Worm (Caenorhabditis elegans) whole organism, young adult: ENCODE results near the gene F16G10.3.
A peak's percentile ranks its signal among the peaks of the same experiment; 100 is the strongest.

Experiments
- F23B12.7 ChIP-seq: sonication (generic microtip); optimal IDR thresholded peaks from 2 replicates; lab custom pipeline; 2017; ENCODE audit warnings: missing genetic modification characterization, mild to moderate bottlenecking, missing compliant biosample characterization, antibody characterized with exemption, moderate library complexity; ENCODE audit not compliant: insufficient read depth
- F33H1.4 ChIP-seq: fragments of 200-800 bp; sonication (Bioruptor generic); IDR thresholded peaks from 2 replicates; pipeline ENCODE4 v1.3.6; 2022; ENCODE audit warnings: missing genetic modification reagents, missing genetic modification characterization, missing compliant biosample characterization
- F37B4.10 ChIP-seq: fragments of 200-800 bp; sonication (Bioruptor generic); IDR thresholded peaks from 2 replicates; pipeline ENCODE4 v1.3.6; 2022; ENCODE audit warnings: missing genetic modification characterization, missing compliant biosample characterization
- F49E8.2 ChIP-seq: sonication (generic microtip); optimal IDR thresholded peaks from 3 replicates; lab custom pipeline; 2017; ENCODE audit warnings: missing genetic modification characterization, mild to moderate bottlenecking, missing compliant biosample characterization, antibody characterized with exemption, moderate library complexity; ENCODE audit not compliant: insufficient read depth
- F52B5.7 ChIP-seq: sonication (generic microtip); optimal IDR thresholded peaks from 2 replicates; lab custom pipeline; 2016; ENCODE audit warnings: mild to moderate bottlenecking, missing genetic modification characterization, missing compliant biosample characterization
- K12H6.12 ChIP-seq: fragments of 200-800 bp; sonication (Bioruptor generic); optimal IDR thresholded peaks from 2 replicates; lab custom pipeline; 2018; ENCODE audit warnings: mild to moderate bottlenecking, missing genetic modification characterization, missing compliant biosample characterization
- T07F8.4 ChIP-seq: sonication (generic microtip); optimal IDR thresholded peaks from 2 replicates; lab custom pipeline; 2016; ENCODE audit warnings: mild to moderate bottlenecking, missing genetic modification characterization, moderate library complexity, missing compliant biosample characterization
- Y53G8AR.9 ChIP-seq: fragments of 200-800 bp; sonication (Bioruptor generic); conservative IDR thresholded peaks from 2 replicates; pipeline ENCODE4 v1.3.6; 2022; ENCODE audit warnings: missing genetic modification reagents, missing genetic modification characterization, missing compliant biosample characterization
- Y67H2A.10 ChIP-seq: fragments of 200-800 bp; sonication (Bioruptor generic); conservative IDR thresholded peaks from 2 replicates; pipeline ENCODE4 v1.3.6; 2022; ENCODE audit warnings: missing genetic modification reagents, missing genetic modification characterization, missing compliant biosample characterization
- ZK185.1 ChIP-seq: sonication (generic microtip); optimal IDR thresholded peaks from 2 replicates; lab custom pipeline; 2016; ENCODE audit warnings: mild to moderate bottlenecking, missing genetic modification characterization, missing compliant biosample characterization; ENCODE audit not compliant: poor library complexity, severe bottlenecking
- akir-1 ChIP-seq: fragments of 200-800 bp; sonication (Bioruptor generic); optimal IDR thresholded peaks from 2 replicates; lab custom pipeline; 2018; ENCODE audit warnings: mild to moderate bottlenecking, missing genetic modification characterization, moderate library complexity, missing compliant biosample characterization
- aptf-3 ChIP-seq: fragments of 200-800 bp; sonication (Bioruptor generic); IDR thresholded peaks from 2 replicates; pipeline ENCODE4 v1.3.6; 2022; ENCODE audit warnings: missing genetic modification characterization, missing compliant biosample characterization
- atf-7 ChIP-seq: sonication (generic microtip); optimal IDR thresholded peaks from 2 replicates; lab custom pipeline; 2017; ENCODE audit warnings: mild to moderate bottlenecking, missing genetic modification characterization, missing compliant biosample characterization
- attf-3 ChIP-seq: fragments of 200-800 bp; sonication (Bioruptor generic); conservative IDR thresholded peaks from 2 replicates; pipeline ENCODE4 v1.3.6; 2022; ENCODE audit warnings: missing genetic modification reagents, missing genetic modification characterization, missing compliant biosample characterization
- attf-5 ChIP-seq: fragments of 200-800 bp; sonication (Bioruptor generic); optimal IDR thresholded peaks from 2 replicates; lab custom pipeline; 2018; ENCODE audit warnings: mild to moderate bottlenecking, missing genetic modification characterization, missing compliant biosample characterization
- cebp-1 ChIP-seq, 2 experiments: fragments of 200-800 bp in 1 of 2; sonication (Bioruptor generic) in 1 of 2; sonication (generic microtip) in 1 of 2; IDR thresholded peaks in 1 of 2; optimal IDR thresholded peaks in 1 of 2; 2 replicates each; pipeline versions ENCODE4 v1.3.6 to Lab custom; 2017 to 2022; ENCODE audit warnings: missing compliant biosample characterization in 2 of 2, missing genetic modification characterization in 2 of 2, mild to moderate bottlenecking in 1 of 2, missing genetic modification reagents in 1 of 2, moderate library complexity in 1 of 2
- ceh-27 ChIP-seq: fragments of 200-800 bp; sonication (Bioruptor generic); optimal IDR thresholded peaks from 2 replicates; lab custom pipeline; 2018; ENCODE audit warnings: mild to moderate bottlenecking, missing genetic modification characterization, moderate library complexity, missing compliant biosample characterization
- ceh-40 ChIP-seq: fragments of 200-800 bp; sonication (Bioruptor generic); IDR thresholded peaks from 2 replicates; pipeline ENCODE4 v1.3.6; 2022; ENCODE audit warnings: missing genetic modification characterization, missing compliant biosample characterization
- die-1 ChIP-seq: sonication (generic microtip); optimal IDR thresholded peaks from 2 replicates; lab custom pipeline; 2016; ENCODE audit warnings: missing genotype, mild to moderate bottlenecking, missing genetic modification characterization, missing compliant biosample characterization
- egl-18 ChIP-seq: fragments of 200-800 bp; sonication (Bioruptor generic); IDR thresholded peaks from 2 replicates; pipeline ENCODE4 v1.3.6; 2022; ENCODE audit warnings: missing genetic modification reagents, missing genetic modification characterization, missing compliant biosample characterization
- egrh-3 ChIP-seq: fragments of 200-800 bp; sonication (Bioruptor generic); IDR thresholded peaks from 2 replicates; pipeline ENCODE4 v1.3.6; 2022; ENCODE audit warnings: missing genetic modification reagents, missing genetic modification characterization, missing compliant biosample characterization
- ekl-4 ChIP-seq: fragments of 200-800 bp; sonication (Bioruptor generic); IDR thresholded peaks from 2 replicates; pipeline ENCODE4 v1.3.6; 2022; ENCODE audit warnings: missing genetic modification reagents, missing genetic modification characterization, missing compliant biosample characterization
- hmg-1.2 ChIP-seq: fragments of 200-800 bp; sonication (Bioruptor generic); IDR thresholded peaks from 2 replicates; pipeline ENCODE4 v1.3.6; 2022; ENCODE audit warnings: missing genetic modification reagents, missing genetic modification characterization, missing compliant biosample characterization
- hrde-1 ChIP-seq: sonication (generic microtip); optimal IDR thresholded peaks from 2 replicates; lab custom pipeline; 2016; ENCODE audit warnings: missing genetic modification characterization, mild to moderate bottlenecking, missing compliant biosample characterization, moderate library complexity, missing genotype, missing genetic modification reagents, borderline replicate concordance
- hsf-1 ChIP-seq: fragments of 200-800 bp; sonication (Bioruptor generic); IDR thresholded peaks from 2 replicates; pipeline ENCODE4 v1.3.6; 2022; ENCODE audit warnings: missing genetic modification reagents, missing genetic modification characterization, missing compliant biosample characterization
- lag-1 ChIP-seq: fragments of 200-800 bp; sonication (Bioruptor generic); IDR thresholded peaks from 2 replicates; pipeline ENCODE4 v1.3.6; 2022; ENCODE audit warnings: missing genetic modification reagents, missing genetic modification characterization, missing compliant biosample characterization
- let-526 ChIP-seq: fragments of 200-800 bp; sonication (Bioruptor generic); IDR thresholded peaks from 2 replicates; pipeline ENCODE4 v1.3.6; 2022; ENCODE audit warnings: missing genetic modification reagents, missing genetic modification characterization, missing compliant biosample characterization
- lsl-1 ChIP-seq: fragments of 200-800 bp; sonication (Bioruptor generic); optimal IDR thresholded peaks from 2 replicates; lab custom pipeline; 2018; ENCODE audit warnings: mild to moderate bottlenecking, missing genetic modification characterization, moderate library complexity, missing compliant biosample characterization
- lsy-27 ChIP-seq: sonication (generic microtip); optimal IDR thresholded peaks from 2 replicates; lab custom pipeline; 2017; ENCODE audit warnings: missing genetic modification characterization, mild to moderate bottlenecking, missing compliant biosample characterization, antibody characterized with exemption, missing genotype, borderline replicate concordance; ENCODE audit not compliant: insufficient read depth
- madf-3 ChIP-seq: fragments of 200-800 bp; sonication (Bioruptor generic); IDR thresholded peaks from 2 replicates; pipeline ENCODE4 v1.3.6; 2022; ENCODE audit warnings: missing genetic modification reagents, missing genetic modification characterization, missing compliant biosample characterization
- mcd-1 ChIP-seq: fragments of 200-800 bp; sonication (Bioruptor generic); IDR thresholded peaks from 2 replicates; pipeline ENCODE4 v1.3.6; 2022; ENCODE audit warnings: missing genetic modification reagents, missing genetic modification characterization, missing compliant biosample characterization
- nhr-27 ChIP-seq: fragments of 200-800 bp; sonication (Bioruptor generic); optimal IDR thresholded peaks from 2 replicates; lab custom pipeline; 2018; ENCODE audit warnings: mild to moderate bottlenecking, missing genetic modification characterization, moderate library complexity, missing compliant biosample characterization
- rpc-1 ChIP-seq, 2 experiments: fragments of 150-350 bp in 1 of 2; sonication (generic microtip) in 1 of 2; optimal IDR thresholded peaks; 2 replicates each; lab custom pipeline; 2014 to 2018; ENCODE audit warnings: missing biosample characterization in 1 of 2, missing genetic modification characterization in 1 of 2, missing genetic modification reagents in 1 of 2, missing genotype in 1 of 2
- sea-2 ChIP-seq: fragments of 200-800 bp; sonication (Bioruptor generic); IDR thresholded peaks from 2 replicates; pipeline ENCODE4 v1.3.6; 2022; ENCODE audit warnings: missing genetic modification characterization, missing compliant biosample characterization
- snpc-1.1 ChIP-seq: sonication (generic microtip); optimal IDR thresholded peaks from 2 replicates; lab custom pipeline; 2017; ENCODE audit warnings: missing genetic modification characterization, mild to moderate bottlenecking, missing compliant biosample characterization, antibody characterized with exemption, moderate library complexity, missing genotype, missing genetic modification reagents; ENCODE audit not compliant: insufficient read depth
- sptf-2 ChIP-seq: fragments of 200-800 bp; sonication (Bioruptor generic); optimal IDR thresholded peaks from 2 replicates; lab custom pipeline; 2018; ENCODE audit warnings: mild to moderate bottlenecking, missing genetic modification characterization, missing compliant biosample characterization
- xnd-1 ChIP-seq: sonication (generic microtip); optimal IDR thresholded peaks from 2 replicates; lab custom pipeline; 2016; ENCODE audit warnings: missing genotype, missing genetic modification reagents, missing genetic modification characterization, missing compliant biosample characterization
- zfh-2 ChIP-seq: fragments of 200-800 bp; sonication (Bioruptor generic); conservative IDR thresholded peaks from 2 replicates; pipeline ENCODE4 v1.3.6; 2022; ENCODE audit warnings: missing genetic modification reagents, missing genetic modification characterization, missing compliant biosample characterization
- ztf-22 ChIP-seq: fragments of 200-800 bp; sonication (Bioruptor generic); optimal IDR thresholded peaks from 2 replicates; lab custom pipeline; 2018; ENCODE audit warnings: mild to moderate bottlenecking, missing genetic modification characterization, moderate library complexity, missing compliant biosample characterization
- ztf-6 ChIP-seq: fragments of 200-800 bp; sonication (Bioruptor generic); IDR thresholded peaks from 2 replicates; pipeline ENCODE4 v1.3.6; 2022; ENCODE audit warnings: missing genetic modification reagents, missing genetic modification characterization, missing compliant biosample characterization

The F16G10.3 gene

DNA sequence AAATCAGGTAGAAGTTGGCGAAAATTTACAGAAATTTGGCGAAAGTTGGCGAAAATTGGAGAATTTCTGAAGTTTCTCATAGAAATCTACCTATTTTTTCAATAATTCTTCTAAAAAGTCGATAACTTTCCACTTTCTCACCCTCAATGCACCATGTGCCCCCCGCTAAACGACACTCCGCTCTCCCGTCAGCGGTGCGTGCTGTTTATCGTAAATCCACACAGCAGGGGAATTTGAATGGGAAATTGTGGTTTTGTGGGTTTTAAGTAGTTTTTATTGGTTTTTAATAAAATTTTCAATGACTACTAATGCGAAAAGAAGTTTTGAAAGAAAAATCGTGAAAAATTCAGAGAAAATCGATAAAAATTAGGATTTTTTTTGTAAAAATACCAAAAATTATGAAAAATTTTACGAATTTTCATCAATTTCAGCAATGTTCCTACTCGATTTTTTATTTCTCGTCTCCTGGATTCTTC, 30.1 kb upstream of the F16G10.3 start, which contains the start of gene F43C11.6:
Gene F43C11.6 (plus strand): TSS at position 426 of the 476 bp plus-strand sequence.
- TF ChIP-seq aptf-3 (GFP tag; lab: Robert Waterston, UW) (no peak), let-526 (GFP tag; lab: Robert Waterston, UW) (no peak), F37B4.10 (GFP tag; lab: Robert Waterston, UW) (no peak), Y53G8AR.9 (GFP tag; lab: Robert Waterston, UW) (no peak), ztf-6 (no peak), sea-2 (GFP tag; lab: Robert Waterston, UW) (no peak), F33H1.4 (GFP tag; lab: Robert Waterston, UW) (no peak), attf-3 (GFP tag; lab: Robert Waterston, UW) (peak; percentile 89), F52B5.7 (no peak), die-1 (tag; lab: Kevin White, UChicago) (no peak), attf-5 (GFP tag; lab: Kevin White, UChicago) (peak; percentile 25), lsl-1 (no peak)

DNA sequence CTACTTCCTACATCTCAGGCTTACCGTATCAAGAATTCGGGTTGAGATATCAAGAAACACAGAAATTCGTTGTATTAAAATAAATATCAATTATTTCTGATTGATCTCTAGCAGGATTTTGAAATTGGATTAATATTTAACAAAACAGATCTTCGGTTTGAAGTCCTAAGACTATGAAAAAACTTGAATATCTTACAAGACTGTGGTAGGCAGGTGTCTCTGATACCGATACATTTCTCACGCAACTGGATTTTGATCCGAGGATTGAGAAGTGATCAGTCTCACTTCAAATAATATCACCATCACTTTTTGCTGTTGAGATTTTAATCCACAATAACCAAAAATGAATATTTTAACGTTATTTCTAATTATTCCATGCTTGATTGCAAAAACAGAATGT, 25.5 kb upstream of the F16G10.3 start, which contains the start of gene F43C11.4:
Gene F43C11.4 (plus strand): TSS at position 301 of the 400 bp plus-strand sequence.
- TF ChIP-seq ekl-4 (GFP tag; lab: Robert Waterston, UW), result no peak
- no peak for TF ChIP-seq cebp-1 (GFP tag; IDR thresholded peaks at IDR 0.05; lab: Robert Waterston, UW)
- TF ChIP-seq cebp-1 (tag; optimal IDR thresholded peaks at IDR 0.05; lab: Kevin White, UChicago), result no peak
- TF ChIP-seq Y53G8AR.9 (GFP tag; lab: Robert Waterston, UW), result no peak
- TF ChIP-seq atf-7, result no peak
- TF ChIP-seq hrde-1 (tag; lab: Kevin White, UChicago), result no peak
- TF ChIP-seq sptf-2 (GFP tag; lab: Kevin White, UChicago), result no peak
- TF ChIP-seq xnd-1, result no peak
- no peak for TF ChIP-seq attf-3 (GFP tag; lab: Robert Waterston, UW)
- TF ChIP-seq Y67H2A.10 (GFP tag; lab: Robert Waterston, UW), result no peak
- no peak for TF ChIP-seq lag-1 (GFP tag; lab: Robert Waterston, UW)
- TF ChIP-seq F23B12.7 (tag; lab: Kevin White, UChicago), result no peak
- TF ChIP-seq akir-1 (GFP tag; lab: Kevin White, UChicago), result no peak
- TF ChIP-seq zfh-2 (GFP tag; lab: Robert Waterston, UW), result no peak
- no peak for TF ChIP-seq K12H6.12 (tag; lab: Kevin White, UChicago)
- no peak for TF ChIP-seq ztf-22
- no peak for TF ChIP-seq ceh-40
- TF ChIP-seq hmg-1.2 (GFP tag; lab: Robert Waterston, UW), result no peak
- no peak for TF ChIP-seq mcd-1

DNA sequence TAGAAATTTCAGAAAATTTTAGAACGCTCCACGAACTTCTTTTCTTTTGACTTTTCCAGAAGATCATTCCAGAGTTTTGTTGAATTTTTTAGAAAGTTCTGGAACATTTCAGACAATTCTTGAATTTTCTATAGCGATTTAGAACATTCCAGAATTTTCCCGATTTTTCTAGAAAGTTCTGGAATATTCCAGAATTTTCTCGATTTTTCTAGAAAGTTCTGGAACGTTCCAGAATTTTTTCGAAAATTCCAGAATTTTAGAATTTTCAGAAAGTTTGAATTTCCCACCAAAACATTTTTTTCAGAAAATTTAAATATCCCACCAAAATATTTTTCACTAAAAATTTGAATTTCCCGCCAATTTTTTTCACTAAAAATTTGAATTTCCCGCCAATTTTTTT, 24.2 kb upstream of the F16G10.3 start:
- peak; percentile 93 for TF ChIP-seq hsf-1 (GFP tag; lab: Robert Waterston, UW)

DNA sequence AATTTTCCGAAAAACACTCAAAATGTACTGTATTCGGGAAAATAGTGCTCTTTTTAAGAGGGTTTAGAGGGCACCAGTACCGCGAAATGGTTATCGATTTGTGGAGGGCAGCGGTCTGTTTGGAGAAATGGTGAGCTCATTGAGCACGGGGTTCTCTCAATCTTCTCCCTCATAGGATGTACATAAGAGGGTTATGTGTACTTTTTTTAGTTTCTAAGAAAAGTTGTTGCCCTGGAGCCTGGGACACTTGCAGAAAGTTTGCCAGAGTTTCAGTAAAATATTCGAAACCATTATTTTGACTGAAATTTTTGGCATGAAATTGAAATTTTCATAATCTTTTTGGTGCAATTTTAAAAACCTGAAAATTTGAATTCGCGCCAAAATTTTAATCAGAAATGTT, 19.6 kb upstream of the F16G10.3 start, which contains the start of gene F43C11.10:
Gene F43C11.10 (minus strand): TSS at position 101 of the 400 bp plus-strand sequence.
- TF ChIP-seq rpc-1 (optimal IDR thresholded peaks at IDR 0.05; lab: Kevin White, UChicago) (no peak), rpc-1 (tag; optimal IDR thresholded peaks at IDR 0.05; lab: Kevin White, UChicago) (no peak), egl-18 (GFP tag; lab: Robert Waterston, UW) (no peak), nhr-27 (tag; lab: Kevin White, UChicago) (no peak), ZK185.1 (tag; lab: Kevin White, UChicago) (no peak), lsy-27 (tag; lab: Kevin White, UChicago) (no peak), snpc-1.1 (tag; lab: Kevin White, UChicago) (no peak), egrh-3 (GFP tag; lab: Robert Waterston, UW) (no peak), madf-3 (GFP tag; lab: Robert Waterston, UW) (no peak), F49E8.2 (tag; lab: Kevin White, UChicago) (no peak), T07F8.4 (tag; lab: Kevin White, UChicago) (no peak), ceh-27 (GFP tag; lab: Kevin White, UChicago) (no peak)
- TF ChIP-seq, all 124 proteins: peak for 0
